Fruit fly (Drosophila melanogaster) whole organism, embryonic: ENCODE measurements around the gene ND-13A.
A peak's percentile ranks its signal among the peaks of the same experiment; 100 is the strongest.

Experiments
- Asciz ChIP-seq: fragments of 200-800 bp; sonication (Bioruptor generic); optimal IDR thresholded peaks from 2 replicates; lab custom pipeline; 2017; ENCODE audit warnings: missing biosample characterization, mild to moderate bottlenecking, missing genetic modification characterization, missing genetic modification reagents
- CG10209 ChIP-seq: fragments of 200-800 bp; sonication (Bioruptor generic); optimal IDR thresholded peaks from 3 replicates; lab custom pipeline; 2017; ENCODE audit warnings: missing biosample characterization, mild to moderate bottlenecking, missing genetic modification characterization, missing genetic modification reagents
- CG1024 ChIP-seq: fragments of 200-800 bp; sonication (Bioruptor generic); IDR thresholded peaks from 2 replicates; pipeline ENCODE4 v1.3.6; 2022; ENCODE audit warnings: missing biosample characterization, missing genetic modification characterization
- CG10431 ChIP-seq: fragments of 200-800 bp; sonication (Bioruptor generic); optimal IDR thresholded peaks from 3 replicates; lab custom pipeline; 2018; ENCODE audit warnings: missing biosample characterization, mild to moderate bottlenecking, missing genetic modification characterization
- CG11085 ChIP-seq: fragments of 200-800 bp; sonication (Bioruptor generic); IDR thresholded peaks from 2 replicates; pipeline ENCODE4 v1.3.6; 2022; ENCODE audit warnings: missing biosample characterization, missing genetic modification characterization
- CG11456 ChIP-seq: fragments of 200-800 bp; sonication (Bioruptor generic); IDR thresholded peaks from 3 replicates; pipeline ENCODE4 v1.3.6; 2022; ENCODE audit warnings: missing biosample characterization, missing genetic modification characterization
- CG11696 ChIP-seq: fragments of 200-800 bp; sonication (Bioruptor generic); IDR thresholded peaks from 2 replicates; pipeline ENCODE4 v1.3.6; 2022; ENCODE audit warnings: missing biosample characterization, missing genetic modification characterization
- CG11723 ChIP-seq: fragments of 200-800 bp; sonication (Bioruptor generic); optimal IDR thresholded peaks from 2 replicates; lab custom pipeline; 2017; ENCODE audit warnings: missing biosample characterization, mild to moderate bottlenecking, missing genetic modification characterization
- CG12104 ChIP-seq: fragments of 200-800 bp; sonication (Bioruptor generic); optimal IDR thresholded peaks from 3 replicates; lab custom pipeline; 2016; ENCODE audit warnings: missing biosample characterization, missing genetic modification characterization
- CG12299 ChIP-seq: fragments of 200-800 bp; sonication (Bioruptor generic); optimal IDR thresholded peaks from 2 replicates; lab custom pipeline; 2018; ENCODE audit warnings: missing biosample characterization, mild to moderate bottlenecking, missing genetic modification characterization
- CG1233 ChIP-seq: fragments of 200-800 bp; sonication (Bioruptor generic); optimal IDR thresholded peaks from 4 replicates; lab custom pipeline; 2018; ENCODE audit warnings: missing biosample characterization, mild to moderate bottlenecking, missing genetic modification characterization
- CG12942 ChIP-seq: fragments of 200-800 bp; sonication (Bioruptor generic); optimal IDR thresholded peaks from 3 replicates; lab custom pipeline; 2016; ENCODE audit warnings: missing biosample characterization, missing genetic modification characterization
- CG13287 ChIP-seq: fragments of 200-800 bp; sonication (Bioruptor generic); IDR thresholded peaks from 2 replicates; pipeline ENCODE4 v1.3.6; 2022; ENCODE audit warnings: missing biosample characterization, missing genetic modification characterization; ENCODE audit not compliant: partially characterized antibody
- CG13296 ChIP-seq: fragments of 200-800 bp; sonication (Bioruptor generic); optimal IDR thresholded peaks from 3 replicates; lab custom pipeline; 2018; ENCODE audit warnings: missing biosample characterization, mild to moderate bottlenecking, missing genetic modification characterization
- CG13775 ChIP-seq: fragments of 200-800 bp; sonication (Bioruptor generic); optimal IDR thresholded peaks from 3 replicates; lab custom pipeline; 2017; ENCODE audit warnings: missing biosample characterization, mild to moderate bottlenecking, missing genetic modification characterization
- CG14860 ChIP-seq: fragments of 200-800 bp; sonication (Bioruptor generic); IDR thresholded peaks from 3 replicates; pipeline ENCODE4 v1.3.6; 2022; ENCODE audit warnings: missing biosample characterization, missing genetic modification characterization; ENCODE audit not compliant: partially characterized antibody
- CG17568 ChIP-seq: fragments of 200-800 bp; sonication (Bioruptor generic); optimal IDR thresholded peaks from 2 replicates; lab custom pipeline; 2018; ENCODE audit warnings: missing biosample characterization, mild to moderate bottlenecking, missing genetic modification characterization, moderate library complexity
- CG17802 ChIP-seq: fragments of 200-800 bp; sonication (Bioruptor generic); optimal IDR thresholded peaks from 2 replicates; lab custom pipeline; 2018; ENCODE audit warnings: missing biosample characterization, mild to moderate bottlenecking, missing genetic modification characterization, moderate library complexity
- CG18599 ChIP-seq: fragments of 200-800 bp; sonication (Bioruptor generic); optimal IDR thresholded peaks from 3 replicates; lab custom pipeline; 2017; ENCODE audit warnings: missing biosample characterization, missing genetic modification characterization, mild to moderate bottlenecking, moderate library complexity, missing genetic modification reagents
- CG2199 ChIP-seq: fragments of 200-800 bp; sonication (Bioruptor generic); IDR thresholded peaks from 3 replicates; pipeline ENCODE4 v1.3.6; 2022; ENCODE audit warnings: missing biosample characterization, missing genetic modification characterization
- CG31365 ChIP-seq: fragments of 200-800 bp; sonication (Bioruptor generic); optimal IDR thresholded peaks from 2 replicates; lab custom pipeline; 2018; ENCODE audit warnings: missing biosample characterization, mild to moderate bottlenecking, missing genetic modification characterization
- CG31388 ChIP-seq: fragments of 200-800 bp; sonication (Bioruptor generic); optimal IDR thresholded peaks from 2 replicates; lab custom pipeline; 2016; ENCODE audit warnings: missing biosample characterization, missing genetic modification characterization
- CG33557 ChIP-seq: fragments of 200-800 bp; sonication (Bioruptor generic); optimal IDR thresholded peaks from 2 replicates; lab custom pipeline; 2019; ENCODE audit warnings: missing biosample characterization, mild to moderate bottlenecking, missing genetic modification characterization, moderate library complexity
- CG4820 ChIP-seq: fragments of 200-800 bp; sonication (Bioruptor generic); optimal IDR thresholded peaks from 3 replicates; lab custom pipeline; 2016; ENCODE audit warnings: missing biosample characterization, missing genetic modification characterization
- CG6689 ChIP-seq: fragments of 200-800 bp; sonication (Bioruptor generic); IDR thresholded peaks from 2 replicates; pipeline ENCODE4 v1.3.6; 2022; ENCODE audit warnings: missing biosample characterization, missing genetic modification characterization
- CG6765 ChIP-seq: fragments of 200-800 bp; sonication (Bioruptor generic); optimal IDR thresholded peaks from 3 replicates; lab custom pipeline; 2017; ENCODE audit warnings: missing biosample characterization, mild to moderate bottlenecking, missing genetic modification characterization
- CG7987 ChIP-seq: fragments of 200-800 bp; sonication (Bioruptor generic); optimal IDR thresholded peaks from 2 replicates; lab custom pipeline; 2018; ENCODE audit warnings: missing biosample characterization, mild to moderate bottlenecking, missing genetic modification characterization, moderate library complexity
- Dip3 ChIP-seq: fragments of 200-800 bp; sonication (Bioruptor generic); optimal IDR thresholded peaks from 3 replicates; lab custom pipeline; 2016; ENCODE audit warnings: missing biosample characterization, missing genetic modification characterization
- MTF-1 ChIP-seq: fragments of 200-800 bp; sonication (Bioruptor generic); optimal IDR thresholded peaks from 2 replicates; lab custom pipeline; 2018; ENCODE audit warnings: missing biosample characterization, mild to moderate bottlenecking, missing genetic modification characterization, borderline replicate concordance
- Max ChIP-seq: fragments of 200-800 bp; sonication (Bioruptor generic); optimal IDR thresholded peaks from 2 replicates; lab custom pipeline; 2016; ENCODE audit warnings: missing biosample characterization, mild to moderate bottlenecking, missing genetic modification characterization
- Xrp1 ChIP-seq: fragments of 200-800 bp; sonication (Bioruptor generic); IDR thresholded peaks from 2 replicates; pipeline ENCODE4 v1.3.6; 2022; ENCODE audit warnings: missing biosample characterization, missing genetic modification characterization
- ara ChIP-seq: fragments of 200-800 bp; sonication (Bioruptor generic); IDR thresholded peaks from 2 replicates; pipeline ENCODE4 v1.3.6; 2022; ENCODE audit warnings: missing biosample characterization, missing genetic modification characterization
- ato ChIP-seq: fragments of 200-800 bp; sonication (Bioruptor generic); IDR thresholded peaks from 2 replicates; pipeline ENCODE4 v1.3.6; 2022; ENCODE audit warnings: missing biosample characterization, missing genetic modification characterization; ENCODE audit not compliant: partially characterized antibody
- dati ChIP-seq: fragments of 200-800 bp; sonication (Bioruptor generic); IDR thresholded peaks from 2 replicates; pipeline ENCODE4 v1.3.6; 2022; ENCODE audit warnings: missing biosample characterization, missing genetic modification characterization
- dimm ChIP-seq: fragments of 200-800 bp; sonication (Bioruptor generic); IDR thresholded peaks from 2 replicates; pipeline ENCODE4 v1.3.6; 2022; ENCODE audit warnings: missing biosample characterization, missing genetic modification characterization
- eve ChIP-seq, 2 experiments: fragments of >200 bp; optimal IDR thresholded peaks; 2 replicates each; lab custom pipeline; 2017; ENCODE audit warnings: missing biosample characterization in 2 of 2, missing genetic modification characterization in 2 of 2
- exex ChIP-seq: fragments of 200-800 bp; sonication (Bioruptor generic); optimal IDR thresholded peaks from 4 replicates; lab custom pipeline; 2018; ENCODE audit warnings: missing biosample characterization, mild to moderate bottlenecking, missing genetic modification characterization, moderate library complexity
- h ChIP-seq: fragments of >200 bp; optimal IDR thresholded peaks from 2 replicates; lab custom pipeline; 2017
- inv ChIP-seq: fragments of 200-800 bp; sonication (Bioruptor generic); IDR thresholded peaks from 2 replicates; pipeline ENCODE4 v1.3.6; 2022; ENCODE audit warnings: missing biosample characterization, missing genetic modification characterization; ENCODE audit not compliant: partially characterized antibody
- kay ChIP-seq: fragments of 200-800 bp; sonication (Bioruptor generic); optimal IDR thresholded peaks from 2 replicates; lab custom pipeline; 2016; ENCODE audit warnings: missing biosample characterization, missing genetic modification characterization
- lov ChIP-seq, 2 experiments: fragments of 200-800 bp in 1 of 2; fragments of >200 bp in 1 of 2; sonication (Bioruptor generic) in 1 of 2; IDR thresholded peaks in 1 of 2; optimal IDR thresholded peaks in 1 of 2; 2 replicates in 1 of 2; 3 replicates in 1 of 2; pipeline versions ENCODE4 v1.3.6 to Lab custom; 2017 to 2022; ENCODE audit warnings: missing biosample characterization in 1 of 2, missing genetic modification characterization in 1 of 2
- luna ChIP-seq: fragments of 200-800 bp; sonication (Bioruptor generic); optimal IDR thresholded peaks from 2 replicates; lab custom pipeline; 2016; ENCODE audit warnings: missing biosample characterization, missing genetic modification characterization
- pan ChIP-seq, 4 experiments: fragments of >200 bp in 3 of 4; fragments of 200-800 bp in 1 of 4; sonication (Bioruptor generic) in 1 of 4; optimal IDR thresholded peaks in 3 of 4; IDR thresholded peaks in 1 of 4; 2 replicates each; pipeline versions ENCODE4 v1.3.6 to Lab custom; 2017 to 2022; ENCODE audit warnings: missing biosample characterization in 2 of 4, missing genetic modification characterization in 2 of 4, mixed read lengths in 1 of 4
- sens ChIP-seq: fragments of 200-800 bp; sonication (Bioruptor generic); peaks from one replicate; lab custom pipeline; 2016; ENCODE audit warnings: missing biosample characterization, missing genetic modification characterization
- slp2 ChIP-seq: fragments of 200-800 bp; sonication (Bioruptor generic); optimal IDR thresholded peaks from 2 replicates; lab custom pipeline; 2016; ENCODE audit warnings: missing biosample characterization, missing genetic modification characterization
- stwl ChIP-seq: fragments of 200-800 bp; sonication (Bioruptor generic); optimal IDR thresholded peaks from 3 replicates; lab custom pipeline; 2018; ENCODE audit warnings: missing biosample characterization, mild to moderate bottlenecking, missing genetic modification characterization, moderate library complexity
- tll ChIP-seq, 2 experiments: fragments of 200-800 bp in 1 of 2; fragments of >200 bp in 1 of 2; sonication (Bioruptor generic) in 1 of 2; optimal IDR thresholded peaks; 2 replicates each; lab custom pipeline; 2017 to 2019; ENCODE audit warnings: missing biosample characterization in 2 of 2, missing genetic modification characterization in 2 of 2, mild to moderate bottlenecking in 1 of 2, moderate library complexity in 1 of 2
- wor ChIP-seq: fragments of 200-800 bp; sonication (Bioruptor generic); IDR thresholded peaks from 2 replicates; pipeline ENCODE4 v1.3.6; 2022; ENCODE audit warnings: missing biosample characterization, missing genetic modification characterization

The ND-13A gene

dm6 chr2L:5086905-5087522 lies 13.1 kb downstream of the ND-13A start (continued):
- TF ChIP-seq stwl (tag; lab: Kevin White, UChicago) (no peak), slp2 (GFP tag; lab: Kevin White, UChicago) (no peak), inv (GFP tag; lab: Robert Waterston, UW) (no peak), CG12942 (GFP tag; lab: Kevin White, UChicago) (peak; percentile 59), CG11456 (GFP tag; lab: Robert Waterston, UW) (0 out of 3 replicates have a peak, but pooled peaks have one; percentile 7), CG2199 (GFP tag; lab: Robert Waterston, UW) (no peak), CG4820 (GFP tag; lab: Kevin White, UChicago) (peak; percentile 56), CG6765 (GFP tag; lab: Kevin White, UChicago) (peak; percentile 74), CG13287 (GFP tag; lab: Robert Waterston, UW) (no peak), exex (tag; lab: Kevin White, UChicago) (peak; percentile 54), h (lab: Kevin White, UChicago) (no peak), CG7987 (GFP tag; lab: Kevin White, UChicago) (peak; percentile 54), Max (GFP tag; lab: Kevin White, UChicago) (peak; percentile 79), MTF-1 (GFP tag; lab: Kevin White, UChicago) (peak; percentile 32), CG10431 (GFP tag; lab: Kevin White, UChicago) (peak; percentile 27), dimm (GFP tag; lab: Robert Waterston, UW) (0 out of 2 replicates have a peak, but pooled peaks have one; percentile 17), luna (GFP tag; lab: Kevin White, UChicago) (no peak), dati (GFP tag; lab: Robert Waterston, UW) (no peak), tll (GFP tag; optimal IDR thresholded peaks at IDR 0.05; lab: Kevin White, UChicago) (no peak), CG12104 (GFP tag; lab: Kevin White, UChicago) (peak; percentile 81), CG12299 (peak; percentile 70), CG11085 (0 out of 2 replicates have a peak, but pooled peaks have one; percentile 7), pan (optimal IDR thresholded peaks at IDR 0.05; lab: Kevin White, UChicago) (no peak), pan (GFP tag; optimal IDR thresholded peaks at IDR 0.05 in 1 of 2, IDR thresholded peaks at IDR 0.05 in 1 of 2) (peak in 1 of 2 experiments; percentile 59), CG1024 (GFP tag; lab: Robert Waterston, UW) (no peak), ara (GFP tag; lab: Robert Waterston, UW) (peak; percentile 62; the same call in 1 of the 2 replicates), kay (GFP tag; lab: Kevin White, UChicago) (peak; percentile 58), CG11696 (GFP tag; lab: Robert Waterston, UW) (peak; percentile 86), CG11723 (peak; percentile 69), lov (optimal IDR thresholded peaks at IDR 0.05; lab: Kevin White, UChicago) (no peak), lov (GFP tag; IDR thresholded peaks at IDR 0.05; lab: Robert Waterston, UW) (no peak), CG17568 (GFP tag; lab: Kevin White, UChicago) (peak; percentile 47), CG17802 (tag; lab: Kevin White, UChicago) (peak; percentile 34), Asciz (GFP tag; lab: Kevin White, UChicago) (peak; percentile 88), Dip3 (GFP tag; lab: Kevin White, UChicago) (peak; percentile 26), CG18599 (GFP tag; lab: Kevin White, UChicago) (peak; percentile 89), CG31365 (tag; lab: Kevin White, UChicago) (peak; percentile 49), CG13296 (peak; percentile 85), eve (GFP tag; optimal IDR thresholded peaks at IDR 0.05; lab: Kevin White, UChicago) (peak in 1 of 2 experiments; percentile 95), CG31388 (GFP tag; lab: Kevin White, UChicago) (peak; percentile 29), Xrp1 (peak; percentile 79), CG13775 (GFP tag; lab: Kevin White, UChicago) (peak; percentile 72), wor (GFP tag; lab: Robert Waterston, UW) (peak; percentile 56), CG6689 (GFP tag; lab: Robert Waterston, UW) (peak; percentile 73), sens (peak; percentile 94), CG33557 (GFP tag; lab: Kevin White, UChicago) (peak; percentile 49), ato (GFP tag; lab: Robert Waterston, UW) (no peak), CG1233 (peak; percentile 78), CG14860 (GFP tag; lab: Robert Waterston, UW) (no peak), CG10209 (GFP tag; lab: Kevin White, UChicago) (peak; percentile 85)
